Fruit fly (Drosophila melanogaster): Measurements from ENCODE around the gene He.

Gene He

dm6 chr2L:14011591-14012303 lies 39.0 kb upstream of the He start (continued):
- TF ChIP-seq BEAF-32 (GFP tag; optimal IDR thresholded peaks at IDR 0.05): no peak
- no peak for TF ChIP-seq CG8281 (tag; optimal IDR thresholded peaks at IDR 0.05)
- TF ChIP-seq bigmax (GFP tag; optimal IDR thresholded peaks at IDR 0.05): no peak
- TF ChIP-seq CG12942 (GFP tag; optimal IDR thresholded peaks at IDR 0.05): no peak
- peak; percentile 58; the same call in 1 of the 2 replicates for TF ChIP-seq Adf1 (GFP tag; IDR thresholded peaks at IDR 0.05)
- TF ChIP-seq sc (optimal IDR thresholded peaks at IDR 0.05): no peak
- no peak for TF ChIP-seq sc (GFP tag; optimal IDR thresholded peaks at IDR 0.05)
- no peak for TF ChIP-seq phol (tag; optimal IDR thresholded peaks at IDR 0.05)
- TF ChIP-seq sd (tag; optimal IDR thresholded peaks at IDR 0.05): no peak
- TF ChIP-seq tll (GFP tag; optimal IDR thresholded peaks at IDR 0.05): no peak
- no peak for TF ChIP-seq CG10654 (GFP tag; optimal IDR thresholded peaks at IDR 0.05)
- no peak for TF ChIP-seq zen (tag; optimal IDR thresholded peaks at IDR 0.05)
- TF ChIP-seq CG31365 (tag; optimal IDR thresholded peaks at IDR 0.05): no peak
- no peak for TF ChIP-seq ftz-f1 (GFP tag; optimal IDR thresholded peaks at IDR 0.05)
- TF ChIP-seq org-1 (GFP tag; optimal IDR thresholded peaks at IDR 0.05): no peak
- no peak for TF ChIP-seq nerfin-1 (tag; optimal IDR thresholded peaks at IDR 0.05)
- TF ChIP-seq CG13894 (tag; optimal IDR thresholded peaks at IDR 0.05): peak; percentile 53
- no peak for TF ChIP-seq twi (tag; optimal IDR thresholded peaks at IDR 0.05)
- no peak for TF ChIP-seq CG17328 (GFP tag; IDR thresholded peaks at IDR 0.05)
- TF ChIP-seq sens-2 (GFP tag; IDR thresholded peaks at IDR 0.05): no peak
- peak; percentile 7 for TF ChIP-seq sens (GFP tag)
- TF ChIP-seq CG33557 (GFP tag; optimal IDR thresholded peaks at IDR 0.05): no peak
- TF ChIP-seq CG11093 (GFP tag; IDR thresholded peaks at IDR 0.05): no peak
- no peak for TF ChIP-seq D (optimal IDR thresholded peaks at IDR 0.05)
- TF ChIP-seq D (GFP tag; optimal IDR thresholded peaks at IDR 0.05): no peak
- peak; percentile 61 for TF ChIP-seq CG2678 (tag; optimal IDR thresholded peaks at IDR 0.05)
- no peak for TF ChIP-seq CG4617 (GFP tag; optimal IDR thresholded peaks at IDR 0.05; ENCODE audit: borderline replicate concordance)
- TF ChIP-seq Deaf1 (tag; optimal IDR thresholded peaks at IDR 0.05): no peak
- TF ChIP-seq lov (optimal IDR thresholded peaks at IDR 0.05): no peak
- TF ChIP-seq lov (GFP tag; IDR thresholded peaks at IDR 0.05): no peak
- TF ChIP-seq CG4707 (GFP tag; optimal IDR thresholded peaks at IDR 0.05): no peak
- TF ChIP-seq CG12219 (GFP tag; optimal IDR thresholded peaks at IDR 0.05): no peak
- no peak; the same call in 1 of the 2 replicates for TF ChIP-seq CG31224 (GFP tag; IDR thresholded peaks at IDR 0.05)
- no peak for TF ChIP-seq Dfd (GFP tag; optimal IDR thresholded peaks at IDR 0.05)
- no peak for TF ChIP-seq Side (GFP tag; optimal IDR thresholded peaks at IDR 0.05)
- TF ChIP-seq kah (GFP tag; optimal IDR thresholded peaks at IDR 0.05): no peak
- TF ChIP-seq unpg (GFP tag; optimal IDR thresholded peaks at IDR 0.05): no peak
- no peak for TF ChIP-seq pnt (GFP tag; optimal IDR thresholded peaks at IDR 0.05)
- TF ChIP-seq zen2 (GFP tag; IDR thresholded peaks at IDR 0.05; ENCODE audit: partially characterized antibody): no peak
- no peak for TF ChIP-seq ara (GFP tag; IDR thresholded peaks at IDR 0.05)
- TF ChIP-seq Dp (GFP tag; optimal IDR thresholded peaks at IDR 0.05): no peak
- peak; percentile 80 for TF ChIP-seq CG32532 (GFP tag; IDR thresholded peaks at IDR 0.05)
- no peak for TF ChIP-seq CG3407 (GFP tag; optimal IDR thresholded peaks at IDR 0.05)
- TF ChIP-seq hth (optimal IDR thresholded peaks at IDR 0.05): no peak
- no peak for TF ChIP-seq wek (GFP tag; optimal IDR thresholded peaks at IDR 0.05)
- no peak for TF ChIP-seq CG31388 (GFP tag; optimal IDR thresholded peaks at IDR 0.05)
- no peak for TF ChIP-seq Bdp1 (GFP tag; optimal IDR thresholded peaks at IDR 0.05)
- TF ChIP-seq Hr3 (GFP tag; optimal IDR thresholded peaks at IDR 0.05): no peak
- no peak for TF ChIP-seq jumu (GFP tag; optimal IDR thresholded peaks at IDR 0.05)
- TF ChIP-seq lbe (GFP tag; optimal IDR thresholded peaks at IDR 0.05): no peak
- peak; percentile 67 for TF ChIP-seq Meics (GFP tag; optimal IDR thresholded peaks at IDR 0.05)

All from whole organism, embryonic.